Worm (Caenorhabditis elegans) whole organism, early embryonic: ENCODE results near the gene daf-3.

ENCODE experiments used
- B0310.2 ChIP-seq: sonication (generic microtip); optimal IDR thresholded peaks from 2 replicates; lab custom pipeline; 2016; ENCODE audit warnings: mild to moderate bottlenecking, missing genetic modification characterization, missing compliant biosample characterization
- F13C5.2 ChIP-seq: sonication (generic microtip); optimal IDR thresholded peaks from 2 replicates; lab custom pipeline; 2017; ENCODE audit warnings: mild to moderate bottlenecking, missing genetic modification characterization, inconsistent platforms, missing compliant biosample characterization
- aly-1 ChIP-seq: sonication (generic microtip); optimal IDR thresholded peaks from 2 replicates; lab custom pipeline; 2016; ENCODE audit warnings: missing genetic modification characterization, missing compliant biosample characterization
- ceh-13 ChIP-seq: fragments of 200-800 bp; sonication (Bioruptor generic); optimal IDR thresholded peaks from 2 replicates; lab custom pipeline; 2018; ENCODE audit warnings: mild to moderate bottlenecking, missing genetic modification characterization, missing compliant biosample characterization
- ceh-36 ChIP-seq: sonication (generic microtip); optimal IDR thresholded peaks from 2 replicates; lab custom pipeline; 2016; ENCODE audit warnings: missing genetic modification characterization, inconsistent platforms, missing compliant biosample characterization
- ets-7 ChIP-seq: sonication (generic microtip); optimal IDR thresholded peaks from 2 replicates; lab custom pipeline; 2016; ENCODE audit warnings: missing genotype, missing genetic modification characterization, missing compliant biosample characterization
- flt-1 ChIP-seq: fragments of 200-800 bp; sonication (Bioruptor generic); IDR thresholded peaks from 2 replicates; pipeline ENCODE4 v1.3.6; 2022; ENCODE audit warnings: missing genetic modification characterization, missing compliant biosample characterization
- pes-1 ChIP-seq: fragments of 200-800 bp; sonication (Bioruptor generic); IDR thresholded peaks from 2 replicates; pipeline ENCODE4 v1.3.6; 2022; ENCODE audit warnings: missing genetic modification reagents, missing genetic modification characterization, missing compliant biosample characterization
- scrt-1 ChIP-seq: fragments of 200-800 bp; sonication (Bioruptor generic); IDR thresholded peaks from 2 replicates; pipeline ENCODE4 v1.3.6; 2022; ENCODE audit warnings: missing genetic modification characterization, missing compliant biosample characterization
- tbx-11 ChIP-seq: fragments of 200-800 bp; sonication (Bioruptor generic); IDR thresholded peaks from 2 replicates; pipeline ENCODE4 v1.3.6; 2022; ENCODE audit warnings: missing genetic modification characterization, missing compliant biosample characterization
- tra-4 ChIP-seq: sonication (generic microtip); optimal IDR thresholded peaks from 2 replicates; lab custom pipeline; 2017; ENCODE audit warnings: missing genetic modification characterization, missing compliant biosample characterization

- TF ChIP-seq ceh-13 (no peak), tbx-11 (GFP tag; lab: Robert Waterston, UW) (no peak), aly-1 (no peak), B0310.2 (tag; lab: Kevin White, UChicago) (no peak), pes-1 (GFP tag; lab: Robert Waterston, UW) (no peak), F13C5.2 (tag; lab: Kevin White, UChicago) (no peak), flt-1 (GFP tag; lab: Robert Waterston, UW) (no peak), ets-7 (tag; lab: Kevin White, UChicago) (no peak), scrt-1 (GFP tag; lab: Robert Waterston, UW) (no peak), tra-4 (no peak), ceh-36 (tag; lab: Kevin White, UChicago) (no peak)
Observed at ce11 chrX:772184-772583, 53.1 kb downstream of the daf-3 start, which contains the start of gene T04G9.4.
